Worm (Caenorhabditis elegans): ENCODE data around the gene F42A9.6.
A peak's percentile ranks its signal among the peaks of the same experiment; 100 is the strongest.

DNA sequence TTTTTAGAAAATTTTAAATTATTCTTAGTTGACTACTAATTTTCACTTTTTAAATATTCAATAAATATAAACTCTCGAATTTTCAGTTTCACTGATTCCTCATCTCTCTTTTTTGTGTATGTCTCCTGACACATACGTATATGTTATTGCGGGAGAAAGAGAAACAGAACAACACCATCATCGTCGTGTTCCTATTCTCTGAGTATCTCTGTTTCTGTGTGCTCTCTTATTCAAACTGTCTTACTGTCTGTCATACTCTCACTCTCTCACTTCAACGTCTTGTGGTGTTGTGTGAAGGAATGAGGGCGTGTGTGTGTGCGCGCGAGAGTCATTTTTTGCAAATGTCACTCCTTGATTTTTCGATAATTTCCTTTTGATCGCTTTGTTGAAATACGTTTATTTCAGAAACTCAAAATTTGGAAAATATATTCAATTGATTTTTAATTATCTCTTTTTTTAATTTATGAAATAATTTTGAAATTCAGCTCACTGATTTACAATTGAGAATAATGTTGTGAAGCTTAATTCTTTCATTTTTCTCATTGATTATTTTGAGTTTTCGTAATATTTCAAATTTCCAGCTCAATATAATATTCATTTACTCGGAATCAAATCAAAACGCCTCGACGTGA lies 11.2 kb downstream of the F42A9.6 start, which contains the start of gene lin-49:
- peak; percentile 80 for TF ChIP-seq nfya-1 (tag; optimal IDR thresholded peaks at IDR 0.05; ENCODE audit: insufficient read depth)
- TF ChIP-seq mdl-1 (tag; optimal IDR thresholded peaks at IDR 0.05): no peak
